Fruit fly (Drosophila melanogaster) whole organism, embryonic: ENCODE data around the gene CG11726.

Source experiments
- Asciz ChIP-seq: fragments of 200-800 bp; sonication (Bioruptor generic); optimal IDR thresholded peaks from 2 replicates; lab custom pipeline; 2017; ENCODE audit warnings: missing biosample characterization, mild to moderate bottlenecking, missing genetic modification characterization, missing genetic modification reagents
- BEAF-32 ChIP-seq: fragments of 200-800 bp; sonication (Bioruptor generic); optimal IDR thresholded peaks from 3 replicates; lab custom pipeline; 2017; ENCODE audit warnings: missing biosample characterization, missing genetic modification characterization, mild to moderate bottlenecking, moderate library complexity, missing genetic modification reagents
- BtbVII ChIP-seq: fragments of 200-800 bp; sonication (Bioruptor generic); optimal IDR thresholded peaks from 3 replicates; lab custom pipeline; 2017; ENCODE audit warnings: missing biosample characterization, mild to moderate bottlenecking, missing genetic modification characterization
- C15 ChIP-seq: fragments of 200-800 bp; sonication (Bioruptor generic); IDR thresholded peaks from 3 replicates; pipeline ENCODE4 v1.3.6; 2022; ENCODE audit warnings: missing biosample characterization, missing genetic modification characterization
- CG10321 ChIP-seq: fragments of 200-800 bp; sonication (Bioruptor generic); IDR thresholded peaks from 2 replicates; pipeline ENCODE4 v1.3.6; 2022; ENCODE audit warnings: missing biosample characterization, missing genetic modification characterization
- CG11247 ChIP-seq: fragments of 200-800 bp; sonication (Bioruptor generic); IDR thresholded peaks from 2 replicates; pipeline ENCODE4 v1.3.6; 2022; ENCODE audit warnings: missing biosample characterization, missing genetic modification characterization
- CG11560 ChIP-seq: fragments of 200-800 bp; sonication (Bioruptor generic); IDR thresholded peaks from 3 replicates; pipeline ENCODE4 v1.3.6; 2022; ENCODE audit warnings: missing biosample characterization, missing genetic modification characterization
- CG12219 ChIP-seq: fragments of 200-800 bp; sonication (Bioruptor generic); optimal IDR thresholded peaks from 3 replicates; lab custom pipeline; 2018; ENCODE audit warnings: missing biosample characterization, mild to moderate bottlenecking, missing genetic modification characterization
- CG15011 ChIP-seq: fragments of 200-800 bp; sonication (Bioruptor generic); optimal IDR thresholded peaks from 3 replicates; lab custom pipeline; 2018; ENCODE audit warnings: missing biosample characterization, mild to moderate bottlenecking, missing genetic modification characterization
- CG30403 ChIP-seq: fragments of 200-800 bp; sonication (Bioruptor generic); optimal IDR thresholded peaks from 3 replicates; lab custom pipeline; 2016; ENCODE audit warnings: missing biosample characterization, missing genetic modification characterization
- CG31365 ChIP-seq: fragments of 200-800 bp; sonication (Bioruptor generic); optimal IDR thresholded peaks from 2 replicates; lab custom pipeline; 2018; ENCODE audit warnings: missing biosample characterization, mild to moderate bottlenecking, missing genetic modification characterization
- CG3407 ChIP-seq: fragments of 200-800 bp; sonication (Bioruptor generic); optimal IDR thresholded peaks from 2 replicates; lab custom pipeline; 2018; ENCODE audit warnings: missing biosample characterization, mild to moderate bottlenecking, missing genetic modification characterization
- CG34422 ChIP-seq: fragments of 200-800 bp; sonication (Bioruptor generic); IDR thresholded peaks from 3 replicates; pipeline ENCODE4 v1.3.6; 2022; ENCODE audit warnings: missing biosample characterization, missing genetic modification characterization
- CG3838 ChIP-seq: fragments of 200-800 bp; sonication (Bioruptor generic); optimal IDR thresholded peaks from 3 replicates; lab custom pipeline; 2016; ENCODE audit warnings: missing biosample characterization, missing genetic modification characterization
- CG4730 ChIP-seq: fragments of 200-800 bp; sonication (Bioruptor generic); IDR thresholded peaks from 2 replicates; pipeline ENCODE4 v1.3.6; 2022; ENCODE audit warnings: missing biosample characterization, missing genetic modification characterization
- CG4820 ChIP-seq: fragments of 200-800 bp; sonication (Bioruptor generic); optimal IDR thresholded peaks from 3 replicates; lab custom pipeline; 2016; ENCODE audit warnings: missing biosample characterization, missing genetic modification characterization
- CG6791 ChIP-seq: fragments of 200-800 bp; sonication (Bioruptor generic); IDR thresholded peaks from 3 replicates; pipeline ENCODE4 v1.3.6; 2022; ENCODE audit warnings: missing biosample characterization, missing genetic modification characterization; ENCODE audit not compliant: partially characterized antibody
- D19A ChIP-seq: fragments of 200-800 bp; optimal IDR thresholded peaks from 3 replicates; lab custom pipeline; 2019; ENCODE audit warnings: missing biosample characterization, mild to moderate bottlenecking, missing genetic modification characterization, moderate library complexity
- Ets97D ChIP-seq: fragments of 200-800 bp; sonication (Bioruptor generic); optimal IDR thresholded peaks from 3 replicates; lab custom pipeline; 2016; ENCODE audit warnings: missing biosample characterization, missing genetic modification characterization
- Fer3 ChIP-seq: fragments of 200-800 bp; sonication (Bioruptor generic); optimal IDR thresholded peaks from 2 replicates; lab custom pipeline; 2018; ENCODE audit warnings: missing biosample characterization, mild to moderate bottlenecking, missing genetic modification characterization, moderate library complexity
- Hr3 ChIP-seq: fragments of 200-800 bp; sonication (Bioruptor generic); optimal IDR thresholded peaks from 3 replicates; lab custom pipeline; 2016; ENCODE audit warnings: missing biosample characterization, missing genetic modification characterization
- Lhr ChIP-seq: fragments of 200-800 bp; sonication (Bioruptor generic); optimal IDR thresholded peaks from 3 replicates; lab custom pipeline; 2017; ENCODE audit warnings: mild to moderate bottlenecking, missing biosample characterization, missing genetic modification reagents, missing genetic modification characterization
- Nf-YB ChIP-seq: fragments of 200-800 bp; sonication (Bioruptor generic); optimal IDR thresholded peaks from 3 replicates; lab custom pipeline; 2019; ENCODE audit warnings: missing biosample characterization, mild to moderate bottlenecking, missing genetic modification characterization, moderate library complexity
- Opbp ChIP-seq: fragments of 200-800 bp; sonication (Bioruptor generic); IDR thresholded peaks from 3 replicates; pipeline ENCODE4 v1.3.6; 2022; ENCODE audit warnings: missing biosample characterization, missing genetic modification characterization; ENCODE audit not compliant: partially characterized antibody
- Optix ChIP-seq: fragments of 200-800 bp; sonication (Bioruptor generic); IDR thresholded peaks from 3 replicates; pipeline ENCODE4 v1.3.6; 2022; ENCODE audit warnings: missing biosample characterization, missing genetic modification characterization
- Xbp1 ChIP-seq: fragments of 200-800 bp; sonication (Bioruptor generic); optimal IDR thresholded peaks from 3 replicates; lab custom pipeline; 2016; ENCODE audit warnings: missing biosample characterization, mild to moderate bottlenecking, missing genetic modification characterization
- ab ChIP-seq: fragments of 200-800 bp; sonication (Bioruptor generic); optimal IDR thresholded peaks from 2 replicates; lab custom pipeline; 2016; ENCODE audit warnings: missing biosample characterization, missing genetic modification characterization
- az2 ChIP-seq: fragments of 200-800 bp; sonication (Bioruptor generic); optimal IDR thresholded peaks from 3 replicates; lab custom pipeline; 2016; ENCODE audit warnings: missing biosample characterization, missing genetic modification characterization
- caup ChIP-seq: fragments of 200-800 bp; sonication (Bioruptor generic); optimal IDR thresholded peaks from 3 replicates; lab custom pipeline; 2017; ENCODE audit warnings: missing biosample characterization, mild to moderate bottlenecking, missing genetic modification characterization, moderate library complexity; ENCODE audit not compliant: severe bottlenecking
- dm ChIP-seq: fragments of 200-800 bp; sonication (Bioruptor generic); optimal IDR thresholded peaks from 3 replicates; lab custom pipeline; 2016; ENCODE audit warnings: missing biosample characterization, missing genetic modification characterization
- dmrt99B ChIP-seq: fragments of 200-800 bp; sonication (Bioruptor generic); optimal IDR thresholded peaks from 2 replicates; lab custom pipeline; 2018; ENCODE audit warnings: missing biosample characterization, mild to moderate bottlenecking, missing genetic modification characterization, moderate library complexity
- gfzf ChIP-seq: fragments of 200-800 bp; sonication (Bioruptor generic); optimal IDR thresholded peaks from 2 replicates; lab custom pipeline; 2016; ENCODE audit warnings: missing biosample characterization, mild to moderate bottlenecking, missing genetic modification characterization, moderate library complexity
- jumu ChIP-seq: fragments of 200-800 bp; sonication (Bioruptor generic); optimal IDR thresholded peaks from 3 replicates; lab custom pipeline; 2016; ENCODE audit warnings: missing biosample characterization, missing genetic modification characterization
- lbe ChIP-seq: fragments of 200-800 bp; sonication (Bioruptor generic); optimal IDR thresholded peaks from 2 replicates; lab custom pipeline; 2016; ENCODE audit warnings: missing biosample characterization, mild to moderate bottlenecking, missing genetic modification characterization
- nau ChIP-seq: fragments of 200-800 bp; sonication (Bioruptor generic); optimal IDR thresholded peaks from 3 replicates; lab custom pipeline; 2017; ENCODE audit warnings: missing biosample characterization, mild to moderate bottlenecking, missing genetic modification characterization, missing genetic modification reagents
- pan ChIP-seq, 4 experiments: fragments of >200 bp in 3 of 4; fragments of 200-800 bp in 1 of 4; sonication (Bioruptor generic) in 1 of 4; optimal IDR thresholded peaks in 3 of 4; IDR thresholded peaks in 1 of 4; 2 replicates each; pipeline versions ENCODE4 v1.3.6 to Lab custom; 2017 to 2022; ENCODE audit warnings: missing biosample characterization in 2 of 4, missing genetic modification characterization in 2 of 4, mixed read lengths in 1 of 4
- peb ChIP-seq: fragments of 200-800 bp; sonication (Bioruptor generic); IDR thresholded peaks from 2 replicates; pipeline ENCODE4 v1.3.6; 2022; ENCODE audit warnings: missing biosample characterization, missing genetic modification characterization
- phol ChIP-seq: fragments of 200-800 bp; sonication (Bioruptor generic); optimal IDR thresholded peaks from 3 replicates; lab custom pipeline; 2018; ENCODE audit warnings: missing biosample characterization, mild to moderate bottlenecking, missing genetic modification characterization, moderate library complexity
- prd ChIP-seq, 3 experiments: fragments of >200 bp in 2 of 3; fragments of 200-800 bp in 1 of 3; sonication (Bioruptor generic) in 1 of 3; optimal IDR thresholded peaks in 2 of 3; IDR thresholded peaks in 1 of 3; 2 replicates in 2 of 3; 3 replicates in 1 of 3; pipeline versions ENCODE4 v1.3.6 to Lab custom; 2017 to 2022; ENCODE audit warnings: missing biosample characterization in 1 of 3, missing genetic modification characterization in 1 of 3
- sc ChIP-seq, 3 experiments: fragments of >200 bp in 2 of 3; fragments of 200-800 bp in 1 of 3; sonication (Bioruptor generic) in 1 of 3; optimal IDR thresholded peaks; 2 replicates in 2 of 3; 3 replicates in 1 of 3; lab custom pipeline; 2017; ENCODE audit warnings: mild to moderate bottlenecking in 1 of 3, missing biosample characterization in 1 of 3, missing genetic modification characterization in 1 of 3, missing genetic modification reagents in 1 of 3
- sd ChIP-seq: fragments of 200-800 bp; sonication (Bioruptor generic); optimal IDR thresholded peaks from 3 replicates; lab custom pipeline; 2018; ENCODE audit warnings: missing biosample characterization, mild to moderate bottlenecking, missing genetic modification characterization, moderate library complexity
- so ChIP-seq: fragments of 200-800 bp; sonication (Bioruptor generic); IDR thresholded peaks from 3 replicates; pipeline ENCODE4 v1.3.6; 2022; ENCODE audit warnings: missing biosample characterization, missing genetic modification characterization
- stc ChIP-seq: fragments of 200-800 bp; sonication (Bioruptor generic); IDR thresholded peaks from 2 replicates; pipeline ENCODE4 v1.3.6; 2022; ENCODE audit warnings: missing biosample characterization, missing genetic modification characterization
- trh ChIP-seq: fragments of 200-800 bp; sonication (Bioruptor generic); optimal IDR thresholded peaks from 2 replicates; lab custom pipeline; 2016; ENCODE audit warnings: missing biosample characterization, missing genetic modification characterization
- tup ChIP-seq: fragments of 200-800 bp; sonication (Bioruptor generic); optimal IDR thresholded peaks from 2 replicates; lab custom pipeline; 2016; ENCODE audit warnings: missing biosample characterization, mild to moderate bottlenecking, missing genetic modification characterization, moderate library complexity
- zen ChIP-seq: fragments of 200-800 bp; sonication (Bioruptor generic); optimal IDR thresholded peaks from 3 replicates; lab custom pipeline; 2018; ENCODE audit warnings: missing biosample characterization, mild to moderate bottlenecking, missing genetic modification characterization, moderate library complexity
- zfh1 ChIP-seq: fragments of 200-800 bp; sonication (Bioruptor generic); IDR thresholded peaks from 3 replicates; pipeline ENCODE4 v1.3.6; 2022; ENCODE audit warnings: missing biosample characterization, missing genetic modification characterization

Gene CG11726

dm6 chr3L:11388964-11389625 is 5.4 kb upstream of the CG11726 start (continued):
- no peak for TF ChIP-seq Ets97D (GFP tag; lab: Kevin White, UChicago)
- no peak for TF ChIP-seq sc (optimal IDR thresholded peaks at IDR 0.05; lab: Kevin White, UChicago)
- TF ChIP-seq sc (GFP tag; optimal IDR thresholded peaks at IDR 0.05; lab: Kevin White, UChicago), result peak; percentile 19
- peak; percentile 64 for TF ChIP-seq dmrt99B (tag; lab: Kevin White, UChicago)
- no peak for TF ChIP-seq Opbp
- peak; percentile 10 for TF ChIP-seq CG12219 (GFP tag; lab: Kevin White, UChicago)
- peak; percentile 42 for TF ChIP-seq lbe (GFP tag; lab: Kevin White, UChicago)
- TF ChIP-seq so, result 0 out of 3 replicates have a peak, but pooled peaks have one; percentile 39
- TF ChIP-seq D19A, result peak; percentile 38
- no peak for TF ChIP-seq zen
- TF ChIP-seq CG34422 (GFP tag; lab: Robert Waterston, UW), result 0 out of 3 replicates have a peak, but pooled peaks have one; percentile 20
- peak; percentile 48 for TF ChIP-seq phol (tag; lab: Kevin White, UChicago)
- no peak for TF ChIP-seq CG6791 (GFP tag; lab: Robert Waterston, UW)
- no peak for TF ChIP-seq BEAF-32 (GFP tag; lab: Kevin White, UChicago)
- no peak for TF ChIP-seq Lhr (GFP tag; lab: Kevin White, UChicago)
- peak; percentile 10; the same call in 1 of the 3 replicates for TF ChIP-seq zfh1 (GFP tag; lab: Robert Waterston, UW)
- no peak for TF ChIP-seq ab (GFP tag; lab: Kevin White, UChicago)
- peak; percentile 26 for TF ChIP-seq nau (GFP tag; lab: Kevin White, UChicago)
- no peak for TF ChIP-seq trh (GFP tag; lab: Kevin White, UChicago)
- no peak for TF ChIP-seq CG31365 (tag; lab: Kevin White, UChicago)
- TF ChIP-seq CG4730 (GFP tag; lab: Robert Waterston, UW), result no peak; the same call in 1 of the 2 replicates
- peak; percentile 8 for TF ChIP-seq caup (GFP tag; lab: Kevin White, UChicago)
- TF ChIP-seq az2, result peak; percentile 4
- TF ChIP-seq CG11560 (tag; lab: Robert Waterston, UW), result no peak
- TF ChIP-seq Xbp1 (GFP tag; lab: Kevin White, UChicago), result no peak
- no peak for TF ChIP-seq C15 (GFP tag; lab: Robert Waterston, UW)
- no peak for TF ChIP-seq tup
- no peak for TF ChIP-seq Optix (GFP tag; lab: Robert Waterston, UW)
- TF ChIP-seq CG11247, result no peak
- no peak for TF ChIP-seq CG4820 (GFP tag; lab: Kevin White, UChicago)
- TF ChIP-seq jumu, result no peak
- no peak for TF ChIP-seq CG3407
- TF ChIP-seq stc, result no peak; the same call in 1 of the 2 replicates
- TF ChIP-seq CG30403 (GFP tag; lab: Kevin White, UChicago), result peak; percentile 37
- TF ChIP-seq prd (optimal IDR thresholded peaks at IDR 0.05; lab: Kevin White, UChicago), result no peak
- peak; percentile 63 for TF ChIP-seq prd (GFP tag; IDR thresholded peaks at IDR 0.05; lab: Robert Waterston, UW)
- no peak for TF ChIP-seq gfzf (GFP tag; lab: Kevin White, UChicago)
- TF ChIP-seq Asciz, result peak; percentile 6
- TF ChIP-seq CG3838, result no peak
- no peak for TF ChIP-seq pan (optimal IDR thresholded peaks at IDR 0.05; lab: Kevin White, UChicago)
- peak in 1 of 2 experiments; percentile 46 for TF ChIP-seq pan (GFP tag; optimal IDR thresholded peaks at IDR 0.05 in 1 of 2, IDR thresholded peaks at IDR 0.05 in 1 of 2)
- TF ChIP-seq Hr3 (GFP tag; lab: Kevin White, UChicago), result peak; percentile 13
- TF ChIP-seq BtbVII (GFP tag; lab: Kevin White, UChicago), result peak; percentile 19
- TF ChIP-seq peb, result no peak
- peak; percentile 27 for TF ChIP-seq sd (tag; lab: Kevin White, UChicago)
- no peak for TF ChIP-seq Fer3 (tag; lab: Kevin White, UChicago)
- TF ChIP-seq CG15011 (GFP tag; lab: Kevin White, UChicago), result no peak
- TF ChIP-seq Nf-YB (GFP tag; lab: Kevin White, UChicago), result no peak
- no peak for TF ChIP-seq dm (GFP tag; lab: Kevin White, UChicago)
- no peak for TF ChIP-seq CG10321
